Worm (Caenorhabditis elegans): ENCODE results near the gene R05F9.11.

ce11 chrII:4867476-4867875 is 46.5 kb downstream of the R05F9.11 start, which contains the start of gene col-17:
- no peak for TF ChIP-seq him-1 (tag; optimal IDR thresholded peaks at IDR 0.05)
- no peak for TF ChIP-seq W03F9.2 (tag; optimal IDR thresholded peaks at IDR 0.05)
